Fruit fly (Drosophila melanogaster) whole organism, embryonic: ENCODE measurements around the gene CG10993.

Experiments
- BEAF-32 ChIP-seq: fragments of 200-800 bp; sonication (Bioruptor generic); optimal IDR thresholded peaks from 3 replicates; lab custom pipeline; 2017; ENCODE audit warnings: missing biosample characterization, missing genetic modification characterization, mild to moderate bottlenecking, moderate library complexity, missing genetic modification reagents
- CG10209 ChIP-seq: fragments of 200-800 bp; sonication (Bioruptor generic); optimal IDR thresholded peaks from 3 replicates; lab custom pipeline; 2017; ENCODE audit warnings: missing biosample characterization, mild to moderate bottlenecking, missing genetic modification characterization, missing genetic modification reagents
- CG10543 ChIP-seq: fragments of 200-800 bp; sonication (Bioruptor generic); optimal IDR thresholded peaks from 3 replicates; lab custom pipeline; 2017; ENCODE audit warnings: missing biosample characterization, mild to moderate bottlenecking, missing genetic modification characterization, moderate library complexity
- CG10959 ChIP-seq: fragments of 200-800 bp; sonication (Bioruptor generic); IDR thresholded peaks from 2 replicates; pipeline ENCODE4 v1.3.6; 2022; ENCODE audit warnings: missing biosample characterization, missing genetic modification characterization
- CG10979 ChIP-seq: fragments of 200-800 bp; sonication (Bioruptor generic); optimal IDR thresholded peaks from 2 replicates; lab custom pipeline; 2018; ENCODE audit warnings: missing biosample characterization, mild to moderate bottlenecking, missing genetic modification characterization, moderate library complexity
- CG11085 ChIP-seq: fragments of 200-800 bp; sonication (Bioruptor generic); IDR thresholded peaks from 2 replicates; pipeline ENCODE4 v1.3.6; 2022; ENCODE audit warnings: missing biosample characterization, missing genetic modification characterization
- CG11695 ChIP-seq: fragments of 200-800 bp; sonication (Bioruptor generic); IDR thresholded peaks from 3 replicates; pipeline ENCODE4 v1.3.6; 2022; ENCODE audit warnings: missing biosample characterization, missing genetic modification characterization
- CG12769 ChIP-seq: fragments of 200-800 bp; sonication (Bioruptor generic); optimal IDR thresholded peaks from 2 replicates; lab custom pipeline; 2019; ENCODE audit warnings: missing biosample characterization, mild to moderate bottlenecking, missing genetic modification characterization, moderate library complexity
- CG13424 ChIP-seq: fragments of 200-800 bp; sonication (Bioruptor generic); optimal IDR thresholded peaks from 2 replicates; lab custom pipeline; 2019; ENCODE audit warnings: missing biosample characterization, mild to moderate bottlenecking, missing genetic modification characterization, moderate library complexity
- CG15514 ChIP-seq: fragments of 200-800 bp; sonication (Bioruptor generic); optimal IDR thresholded peaks from 3 replicates; lab custom pipeline; 2017; ENCODE audit warnings: missing biosample characterization, missing genetic modification characterization, mild to moderate bottlenecking, moderate library complexity, missing genetic modification reagents
- CG18011 ChIP-seq: fragments of 200-800 bp; sonication (Bioruptor generic); optimal IDR thresholded peaks from 2 replicates; lab custom pipeline; 2017; ENCODE audit warnings: missing biosample characterization, missing genetic modification characterization, mild to moderate bottlenecking, moderate library complexity, missing genotype
- CG2712 ChIP-seq: fragments of 200-800 bp; optimal IDR thresholded peaks from 3 replicates; lab custom pipeline; 2019; ENCODE audit warnings: missing biosample characterization, mild to moderate bottlenecking, missing genetic modification characterization, moderate library complexity
- CG32767 ChIP-seq: fragments of 200-800 bp; sonication (Bioruptor generic); IDR thresholded peaks from 2 replicates; pipeline ENCODE4 v1.3.6; 2022; ENCODE audit warnings: missing biosample characterization, missing genetic modification characterization
- CG3847 ChIP-seq: fragments of 200-800 bp; sonication (Bioruptor generic); IDR thresholded peaks from 2 replicates; pipeline ENCODE4 v1.3.6; 2022; ENCODE audit warnings: missing biosample characterization, missing genetic modification characterization
- CG4282 ChIP-seq: fragments of 200-800 bp; sonication (Bioruptor generic); optimal IDR thresholded peaks from 2 replicates; lab custom pipeline; 2016; ENCODE audit warnings: missing biosample characterization, missing genetic modification characterization
- CG4854 ChIP-seq: fragments of 200-800 bp; sonication (Bioruptor generic); optimal IDR thresholded peaks from 2 replicates; lab custom pipeline; 2016; ENCODE audit warnings: missing biosample characterization, missing genetic modification characterization, inconsistent platforms
- CG6654 ChIP-seq: fragments of 200-800 bp; sonication (Bioruptor generic); optimal IDR thresholded peaks from 2 replicates; lab custom pipeline; 2017; ENCODE audit warnings: missing biosample characterization, mild to moderate bottlenecking, missing genetic modification characterization
- CG8281 ChIP-seq: fragments of 200-800 bp; sonication (Bioruptor generic); optimal IDR thresholded peaks from 2 replicates; lab custom pipeline; 2018; ENCODE audit warnings: missing biosample characterization, mild to moderate bottlenecking, missing genetic modification characterization, moderate library complexity
- CG9609 ChIP-seq: fragments of 200-800 bp; sonication (Bioruptor generic); optimal IDR thresholded peaks from 3 replicates; lab custom pipeline; 2016; ENCODE audit warnings: missing biosample characterization, missing genetic modification characterization
- CG9727 ChIP-seq: fragments of 200-800 bp; sonication (Bioruptor generic); optimal IDR thresholded peaks from 3 replicates; lab custom pipeline; 2017; ENCODE audit warnings: missing biosample characterization, mild to moderate bottlenecking, missing genetic modification characterization
- Chrac-16 ChIP-seq: fragments of 200-800 bp; sonication (Bioruptor generic); optimal IDR thresholded peaks from 3 replicates; lab custom pipeline; 2016; ENCODE audit warnings: missing biosample characterization, missing genetic modification characterization
- D ChIP-seq, 2 experiments: fragments of 200-800 bp in 1 of 2; fragments of >200 bp in 1 of 2; sonication (Bioruptor generic) in 1 of 2; optimal IDR thresholded peaks; 2 replicates in 1 of 2; 3 replicates in 1 of 2; lab custom pipeline; 2017; ENCODE audit warnings: mild to moderate bottlenecking in 1 of 2, missing biosample characterization in 1 of 2, missing genetic modification characterization in 1 of 2, missing genetic modification reagents in 1 of 2
- H2.0 ChIP-seq: fragments of 200-800 bp; sonication (Bioruptor generic); IDR thresholded peaks from 2 replicates; pipeline ENCODE4 v1.3.6; 2022; ENCODE audit warnings: missing biosample characterization, missing genetic modification characterization
- Lhr ChIP-seq: fragments of 200-800 bp; sonication (Bioruptor generic); optimal IDR thresholded peaks from 3 replicates; lab custom pipeline; 2017; ENCODE audit warnings: mild to moderate bottlenecking, missing biosample characterization, missing genetic modification reagents, missing genetic modification characterization
- Lim3 ChIP-seq: fragments of 200-800 bp; sonication (Bioruptor generic); IDR thresholded peaks from 2 replicates; pipeline ENCODE4 v1.3.6; 2022; ENCODE audit warnings: missing biosample characterization, missing genetic modification characterization
- NC2β ChIP-seq: fragments of 200-800 bp; sonication (Bioruptor generic); optimal IDR thresholded peaks from 2 replicates; lab custom pipeline; 2016; ENCODE audit warnings: missing biosample characterization, missing genetic modification characterization
- Nf-YC ChIP-seq: fragments of 200-800 bp; optimal IDR thresholded peaks from 3 replicates; lab custom pipeline; 2019; ENCODE audit warnings: missing biosample characterization, mild to moderate bottlenecking, missing genetic modification characterization, moderate library complexity
- PHDP ChIP-seq: fragments of 200-800 bp; sonication (Bioruptor generic); optimal IDR thresholded peaks from 3 replicates; lab custom pipeline; 2018; ENCODE audit warnings: missing biosample characterization, mild to moderate bottlenecking, missing genetic modification characterization, moderate library complexity
- Ptx1 ChIP-seq: fragments of 200-800 bp; sonication (Bioruptor generic); IDR thresholded peaks from 2 replicates; pipeline ENCODE4 v1.3.6; 2022; ENCODE audit warnings: missing biosample characterization, missing genetic modification characterization
- Tbp ChIP-seq: fragments of >200 bp; optimal IDR thresholded peaks from 2 replicates; lab custom pipeline; 2018; ENCODE audit warnings: missing biosample characterization, missing genetic modification characterization
- Usf ChIP-seq: fragments of 200-800 bp; sonication (Bioruptor generic); optimal IDR thresholded peaks from 2 replicates; lab custom pipeline; 2017; ENCODE audit warnings: missing genotype, missing biosample characterization, missing genetic modification characterization
- ap ChIP-seq: fragments of 200-800 bp; sonication (Bioruptor generic); IDR thresholded peaks from 2 replicates; pipeline ENCODE4 v1.3.6; 2022; ENCODE audit warnings: missing biosample characterization, missing genetic modification characterization
- ara ChIP-seq: fragments of 200-800 bp; sonication (Bioruptor generic); IDR thresholded peaks from 2 replicates; pipeline ENCODE4 v1.3.6; 2022; ENCODE audit warnings: missing biosample characterization, missing genetic modification characterization
- ftz-f1 ChIP-seq: fragments of 200-800 bp; sonication (Bioruptor generic); optimal IDR thresholded peaks from 2 replicates; lab custom pipeline; 2016; ENCODE audit warnings: missing biosample characterization, missing genetic modification characterization
- ind ChIP-seq: fragments of 200-800 bp; sonication (Bioruptor generic); optimal IDR thresholded peaks from 3 replicates; lab custom pipeline; 2016; ENCODE audit warnings: missing biosample characterization, missing genetic modification characterization
- insv ChIP-seq, 2 experiments: fragments of 200-800 bp; sonication (Bioruptor generic); optimal IDR thresholded peaks; 3 replicates each; lab custom pipeline; 2016 to 2018; ENCODE audit warnings: missing biosample characterization in 2 of 2, missing genetic modification characterization in 2 of 2
- lbe ChIP-seq: fragments of 200-800 bp; sonication (Bioruptor generic); optimal IDR thresholded peaks from 2 replicates; lab custom pipeline; 2016; ENCODE audit warnings: missing biosample characterization, mild to moderate bottlenecking, missing genetic modification characterization
- lmd ChIP-seq: fragments of 200-800 bp; sonication (Bioruptor generic); IDR thresholded peaks from 2 replicates; pipeline ENCODE4 v1.3.6; 2022; ENCODE audit warnings: missing biosample characterization, missing genetic modification characterization
- otp ChIP-seq: fragments of 200-800 bp; sonication (Bioruptor generic); IDR thresholded peaks from 3 replicates; pipeline ENCODE4, ENCODE4 v1.3.6; 2022; ENCODE audit warnings: missing biosample characterization, missing genetic modification characterization
- pb ChIP-seq: fragments of 200-800 bp; sonication (Bioruptor generic); optimal IDR thresholded peaks from 3 replicates; lab custom pipeline; 2016; ENCODE audit warnings: missing biosample characterization, missing genetic modification characterization
- pfk ChIP-seq: fragments of 200-800 bp; sonication (Bioruptor generic); optimal IDR thresholded peaks from 2 replicates; lab custom pipeline; 2018; ENCODE audit warnings: missing biosample characterization, mild to moderate bottlenecking, missing genetic modification characterization, moderate library complexity
- pho ChIP-seq: fragments of 200-800 bp; sonication (Bioruptor generic); optimal IDR thresholded peaks from 2 replicates; lab custom pipeline; 2016; ENCODE audit warnings: missing biosample characterization, missing genetic modification characterization
- pum ChIP-seq: fragments of 200-800 bp; sonication (Bioruptor generic); optimal IDR thresholded peaks from 2 replicates; lab custom pipeline; 2016; ENCODE audit warnings: missing biosample characterization, missing genetic modification characterization
- row ChIP-seq: fragments of 200-800 bp; sonication (Bioruptor generic); IDR thresholded peaks from 3 replicates; pipeline ENCODE4 v1.3.6; 2022; ENCODE audit warnings: missing biosample characterization, missing genetic modification characterization
- sob ChIP-seq: fragments of 200-800 bp; sonication (Bioruptor generic); IDR thresholded peaks from 2 replicates; pipeline ENCODE4 v1.3.6; 2022; ENCODE audit warnings: missing biosample characterization, missing genetic modification characterization
- sug ChIP-seq: fragments of 200-800 bp; optimal IDR thresholded peaks from 2 replicates; lab custom pipeline; 2019; ENCODE audit warnings: missing biosample characterization, mild to moderate bottlenecking, missing genetic modification characterization, moderate library complexity
- ttk ChIP-seq: fragments of 200-800 bp; sonication (Bioruptor generic); IDR thresholded peaks from 2 replicates; pipeline ENCODE4 v2.1.2; 2022; ENCODE audit warnings: missing biosample characterization, missing genetic modification characterization
- usp ChIP-seq: fragments of >200 bp; optimal IDR thresholded peaks from 2 replicates; lab custom pipeline; 2017; ENCODE audit warnings: missing biosample characterization, missing genetic modification characterization

Gene CG10993

DNA sequence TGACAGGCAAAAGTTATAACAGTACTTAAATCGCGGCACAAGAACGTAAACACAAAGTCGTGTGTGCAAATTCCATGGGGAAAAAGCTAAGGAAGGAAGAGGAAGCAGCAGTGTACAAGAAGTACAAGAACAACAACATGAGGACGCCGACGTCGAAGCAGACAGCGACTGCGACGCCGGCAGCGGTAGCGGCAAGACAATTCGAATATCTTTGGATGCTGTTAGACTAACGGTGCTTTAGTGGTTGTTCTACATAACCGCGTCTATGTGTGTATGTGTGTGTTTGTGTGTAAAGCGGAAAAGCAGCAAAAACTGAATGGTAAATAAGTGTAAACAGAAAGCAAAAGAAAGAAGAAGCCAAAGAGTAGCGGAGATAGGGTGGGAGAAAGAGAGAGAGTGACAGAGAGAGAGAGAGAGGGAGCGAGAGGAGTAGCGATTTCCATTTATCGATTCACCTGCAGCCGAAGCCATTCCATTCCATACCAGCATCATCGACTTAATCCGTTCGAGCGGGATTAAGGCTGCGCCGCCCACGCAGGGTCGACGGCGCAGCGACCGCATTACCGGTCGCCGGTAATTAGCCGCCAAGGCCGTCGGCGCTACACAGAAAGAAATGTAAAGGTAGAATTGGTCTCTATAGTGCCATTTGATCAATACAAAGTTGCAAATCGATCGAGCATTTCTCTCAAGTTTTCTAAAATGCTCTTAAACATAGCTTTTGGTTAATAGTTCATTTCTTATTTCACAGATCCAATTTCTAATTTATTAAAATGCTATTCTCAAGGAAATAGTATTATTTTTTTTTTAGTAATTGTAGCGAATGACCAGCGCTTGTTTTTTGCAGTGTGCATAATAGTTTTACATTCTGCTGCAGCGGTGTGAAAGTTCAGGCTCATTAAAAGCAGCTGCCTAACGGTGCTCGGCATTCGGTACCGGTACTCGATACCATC is 6.7 kb downstream of the CG10993 start (continued):
- TF ChIP-seq BEAF-32 (GFP tag; lab: Kevin White, UChicago) (no peak), pb (GFP tag; lab: Kevin White, UChicago) (peak; percentile 10), CG8281 (peak; percentile 32), CG12769 (tag; lab: Kevin White, UChicago) (no peak), sob (GFP tag; lab: Robert Waterston, UW) (no peak), ind (GFP tag; lab: Kevin White, UChicago) (peak; percentile 59), Lhr (peak; percentile 21), ftz-f1 (peak; percentile 12), CG10209 (peak; percentile 42), sug (tag; lab: Kevin White, UChicago) (no peak), CG10979 (tag; lab: Kevin White, UChicago) (peak; percentile 74), lbe (GFP tag; lab: Kevin White, UChicago) (no peak), CG18011 (GFP tag; lab: Kevin White, UChicago) (no peak), D (optimal IDR thresholded peaks at IDR 0.05; lab: Kevin White, UChicago) (no peak), D (GFP tag; optimal IDR thresholded peaks at IDR 0.05; lab: Kevin White, UChicago) (peak; percentile 47), pho (peak; percentile 6), CG2712 (peak; percentile 65), CG9727 (peak; percentile 32), CG4854 (GFP tag; lab: Kevin White, UChicago) (no peak), Ptx1 (GFP tag; lab: Robert Waterston, UW) (peak; percentile 50), CG32767 (no peak), ttk (GFP tag; lab: Robert Waterston, UW) (0 out of 2 replicates have a peak, but pooled peaks have one; percentile 14), lmd (GFP tag; lab: Robert Waterston, UW) (peak; percentile 52; the same call in 1 of the 2 replicates), row (GFP tag; lab: Robert Waterston, UW) (peak; percentile 50), PHDP (tag; lab: Kevin White, UChicago) (peak; percentile 66), CG10543 (GFP tag; lab: Kevin White, UChicago) (no peak), Usf (GFP tag; lab: Kevin White, UChicago) (no peak), H2.0 (GFP tag; lab: Robert Waterston, UW) (0 out of 2 replicates have a peak, but pooled peaks have one; percentile 16), Nf-YC (tag; lab: Kevin White, UChicago) (no peak), Chrac-16 (GFP tag; lab: Kevin White, UChicago) (peak; percentile 32), CG15514 (GFP tag; lab: Kevin White, UChicago) (peak; percentile 18), CG6654 (GFP tag; lab: Kevin White, UChicago) (peak; percentile 24), CG11085 (GFP tag; lab: Robert Waterston, UW) (no peak), pum (GFP tag; lab: Kevin White, UChicago) (peak; percentile 44), Tbp (no peak), pfk (no peak), insv (GFP tag; optimal IDR thresholded peaks at IDR 0.05; lab: Kevin White, UChicago) (no peak), ap (GFP tag; lab: Robert Waterston, UW) (no peak), usp (GFP tag; lab: Kevin White, UChicago) (no peak), NC2β (no peak), CG9609 (GFP tag; lab: Kevin White, UChicago) (no peak), CG10959 (0 out of 2 replicates have a peak, but pooled peaks have one; percentile 39), CG11695 (GFP tag; lab: Robert Waterston, UW) (peak; percentile 59; the same call in 2 of the 3 replicates), CG4282 (no peak), ara (GFP tag; lab: Robert Waterston, UW) (peak; percentile 14; the same call in 1 of the 2 replicates), Lim3 (no peak), CG3847 (GFP tag; lab: Robert Waterston, UW) (peak; percentile 35; the same call in 1 of the 2 replicates), otp (no peak), CG13424 (tag; lab: Kevin White, UChicago) (peak; percentile 59)
